Worm (Caenorhabditis elegans) whole organism, young adult: ENCODE measurements around the gene esyt-2.
A peak's percentile ranks its signal among the peaks of the same experiment; 100 is the strongest.

Experiments
- B0261.1 ChIP-seq: sonication (generic microtip); optimal IDR thresholded peaks from 2 replicates; lab custom pipeline; 2016; ENCODE audit warnings: mild to moderate bottlenecking, missing genetic modification characterization, moderate library complexity, missing compliant biosample characterization
- C17E4.6 ChIP-seq: fragments of 200-800 bp; sonication (Bioruptor generic); IDR thresholded peaks from 2 replicates; pipeline ENCODE4 v1.3.6; 2022; ENCODE audit warnings: missing genetic modification reagents, missing genetic modification characterization, missing compliant biosample characterization
- F39B2.1 ChIP-seq: fragments of 200-800 bp; sonication (Bioruptor generic); IDR thresholded peaks from 2 replicates; pipeline ENCODE4 v1.3.6; 2022; ENCODE audit warnings: missing genetic modification reagents, missing genetic modification characterization, missing compliant biosample characterization
- F52B5.7 ChIP-seq: sonication (generic microtip); optimal IDR thresholded peaks from 2 replicates; lab custom pipeline; 2016; ENCODE audit warnings: mild to moderate bottlenecking, missing genetic modification characterization, missing compliant biosample characterization
- F57C9.4 ChIP-seq: sonication (generic microtip); optimal IDR thresholded peaks from 2 replicates; lab custom pipeline; 2017; ENCODE audit warnings: mild to moderate bottlenecking, missing genetic modification characterization, missing compliant biosample characterization
- K12H6.12 ChIP-seq: fragments of 200-800 bp; sonication (Bioruptor generic); optimal IDR thresholded peaks from 2 replicates; lab custom pipeline; 2018; ENCODE audit warnings: mild to moderate bottlenecking, missing genetic modification characterization, missing compliant biosample characterization
- Y56A3A.18 ChIP-seq: fragments of 200-800 bp; sonication (Bioruptor generic); IDR thresholded peaks from 2 replicates; pipeline ENCODE4 v1.3.6; 2022; ENCODE audit warnings: missing genetic modification reagents, missing genetic modification characterization, missing compliant biosample characterization
- Y67H2A.10 ChIP-seq: fragments of 200-800 bp; sonication (Bioruptor generic); conservative IDR thresholded peaks from 2 replicates; pipeline ENCODE4 v1.3.6; 2022; ENCODE audit warnings: missing genetic modification reagents, missing genetic modification characterization, missing compliant biosample characterization
- ZK185.1 ChIP-seq: sonication (generic microtip); optimal IDR thresholded peaks from 2 replicates; lab custom pipeline; 2016; ENCODE audit warnings: mild to moderate bottlenecking, missing genetic modification characterization, missing compliant biosample characterization; ENCODE audit not compliant: poor library complexity, severe bottlenecking
- aptf-2 ChIP-seq: fragments of 200-800 bp; sonication (Bioruptor generic); conservative IDR thresholded peaks from 2 replicates; pipeline ENCODE4 v1.3.6; 2022; ENCODE audit warnings: missing genetic modification reagents, missing genetic modification characterization, missing compliant biosample characterization
- aptf-3 ChIP-seq: fragments of 200-800 bp; sonication (Bioruptor generic); IDR thresholded peaks from 2 replicates; pipeline ENCODE4 v1.3.6; 2022; ENCODE audit warnings: missing genetic modification characterization, missing compliant biosample characterization
- athp-1 ChIP-seq: sonication (generic microtip); optimal IDR thresholded peaks from 2 replicates; lab custom pipeline; 2017; ENCODE audit warnings: mild to moderate bottlenecking, missing genetic modification characterization, missing compliant biosample characterization
- attf-3 ChIP-seq: fragments of 200-800 bp; sonication (Bioruptor generic); conservative IDR thresholded peaks from 2 replicates; pipeline ENCODE4 v1.3.6; 2022; ENCODE audit warnings: missing genetic modification reagents, missing genetic modification characterization, missing compliant biosample characterization
- attf-5 ChIP-seq: fragments of 200-800 bp; sonication (Bioruptor generic); optimal IDR thresholded peaks from 2 replicates; lab custom pipeline; 2018; ENCODE audit warnings: mild to moderate bottlenecking, missing genetic modification characterization, missing compliant biosample characterization
- cebp-2 ChIP-seq: fragments of 200-800 bp; sonication (Bioruptor generic); IDR thresholded peaks from 2 replicates; pipeline ENCODE4 v1.3.6; 2022; ENCODE audit warnings: missing genetic modification characterization, missing compliant biosample characterization
- ceh-40 ChIP-seq: fragments of 200-800 bp; sonication (Bioruptor generic); IDR thresholded peaks from 2 replicates; pipeline ENCODE4 v1.3.6; 2022; ENCODE audit warnings: missing genetic modification characterization, missing compliant biosample characterization
- ceh-79 ChIP-seq: sonication (generic microtip); optimal IDR thresholded peaks from 2 replicates; lab custom pipeline; 2017; ENCODE audit warnings: mild to moderate bottlenecking, missing genetic modification characterization, missing compliant biosample characterization
- ceh-91 ChIP-seq: fragments of 200-800 bp; sonication (Bioruptor generic); IDR thresholded peaks from 2 replicates; pipeline ENCODE4 v1.3.6; 2022; ENCODE audit warnings: missing genetic modification reagents, missing genetic modification characterization, missing compliant biosample characterization
- dox-1 ChIP-seq: fragments of 200-800 bp; sonication (Bioruptor generic); IDR thresholded peaks from 2 replicates; pipeline ENCODE4 v1.3.6; 2022; ENCODE audit warnings: missing genetic modification reagents, missing genetic modification characterization, missing compliant biosample characterization
- efl-1 ChIP-seq: fragments of 150-350 bp; optimal IDR thresholded peaks from 2 replicates; lab custom pipeline; 2014; ENCODE audit warnings: missing biosample characterization, missing genetic modification reagents, missing genetic modification characterization
- egl-44 ChIP-seq: fragments of 200-800 bp; sonication (Bioruptor generic); IDR thresholded peaks from 2 replicates; pipeline ENCODE4 v1.3.6; 2022; ENCODE audit warnings: missing genetic modification reagents, missing genetic modification characterization, missing compliant biosample characterization
- fkh-3 ChIP-seq: sonication (generic microtip); optimal IDR thresholded peaks from 2 replicates; lab custom pipeline; 2016; ENCODE audit warnings: mild to moderate bottlenecking, missing genetic modification characterization, missing compliant biosample characterization
- hlh-26 ChIP-seq: fragments of 200-800 bp; sonication (Bioruptor generic); conservative IDR thresholded peaks from 2 replicates; pipeline ENCODE4 v1.3.6; 2022; ENCODE audit warnings: missing genetic modification reagents, missing genetic modification characterization, missing compliant biosample characterization
- hsf-1 ChIP-seq: fragments of 200-800 bp; sonication (Bioruptor generic); IDR thresholded peaks from 2 replicates; pipeline ENCODE4 v1.3.6; 2022; ENCODE audit warnings: missing genetic modification reagents, missing genetic modification characterization, missing compliant biosample characterization
- lag-1 ChIP-seq: fragments of 200-800 bp; sonication (Bioruptor generic); IDR thresholded peaks from 2 replicates; pipeline ENCODE4 v1.3.6; 2022; ENCODE audit warnings: missing genetic modification reagents, missing genetic modification characterization, missing compliant biosample characterization
- let-526 ChIP-seq: fragments of 200-800 bp; sonication (Bioruptor generic); IDR thresholded peaks from 2 replicates; pipeline ENCODE4 v1.3.6; 2022; ENCODE audit warnings: missing genetic modification reagents, missing genetic modification characterization, missing compliant biosample characterization
- lin-35 ChIP-seq, 3 experiments: fragments of 150-350 bp in 2 of 3; sonication (generic microtip) in 1 of 3; optimal IDR thresholded peaks; 2 replicates each; lab custom pipeline; 2014 to 2018; ENCODE audit warnings: missing biosample characterization in 3 of 3, missing genetic modification characterization in 3 of 3, missing genetic modification reagents in 3 of 3
- lin-40 ChIP-seq: sonication (generic microtip); optimal IDR thresholded peaks from 2 replicates; lab custom pipeline; 2016; ENCODE audit warnings: missing genetic modification characterization, mild to moderate bottlenecking, missing compliant biosample characterization, missing genotype, missing genetic modification reagents
- madf-10 ChIP-seq: sonication (generic microtip); optimal IDR thresholded peaks from 2 replicates; lab custom pipeline; 2016; ENCODE audit warnings: mild to moderate bottlenecking, missing genetic modification characterization, missing compliant biosample characterization
- madf-3 ChIP-seq: fragments of 200-800 bp; sonication (Bioruptor generic); IDR thresholded peaks from 2 replicates; pipeline ENCODE4 v1.3.6; 2022; ENCODE audit warnings: missing genetic modification reagents, missing genetic modification characterization, missing compliant biosample characterization
- madf-8 ChIP-seq: fragments of 200-800 bp; sonication (Bioruptor generic); conservative IDR thresholded peaks from 2 replicates; pipeline ENCODE4 v1.3.6; 2022; ENCODE audit warnings: missing genetic modification reagents, missing genetic modification characterization, missing compliant biosample characterization
- mcd-1 ChIP-seq: fragments of 200-800 bp; sonication (Bioruptor generic); IDR thresholded peaks from 2 replicates; pipeline ENCODE4 v1.3.6; 2022; ENCODE audit warnings: missing genetic modification reagents, missing genetic modification characterization, missing compliant biosample characterization
- mes-4 ChIP-seq: sonication (generic microtip); optimal IDR thresholded peaks from 2 replicates; lab custom pipeline; 2016; ENCODE audit warnings: missing genotype, missing genetic modification characterization, missing compliant biosample characterization
- nfya-2 ChIP-seq: fragments of 200-800 bp; sonication (Bioruptor generic); IDR thresholded peaks from 2 replicates; pipeline ENCODE4 v1.3.6; 2022; ENCODE audit warnings: missing genetic modification reagents, missing genetic modification characterization, missing compliant biosample characterization
- nfyb-1 ChIP-seq: fragments of 200-800 bp; sonication (Bioruptor generic); IDR thresholded peaks from 2 replicates; pipeline ENCODE4 v1.3.6; 2022; ENCODE audit warnings: missing genetic modification reagents, missing genetic modification characterization, missing compliant biosample characterization
- nhr-179 ChIP-seq: sonication (generic microtip); optimal IDR thresholded peaks from 2 replicates; lab custom pipeline; 2016; ENCODE audit warnings: mild to moderate bottlenecking, missing genetic modification characterization, missing compliant biosample characterization
- nhr-80 ChIP-seq: sonication (generic microtip); optimal IDR thresholded peaks from 2 replicates; lab custom pipeline; 2016; ENCODE audit warnings: missing genetic modification characterization, missing compliant biosample characterization
- pbrm-1 ChIP-seq: fragments of 200-800 bp; sonication (Bioruptor generic); IDR thresholded peaks from 2 replicates; pipeline ENCODE4 v1.3.6; 2022; ENCODE audit warnings: missing genetic modification reagents, missing genetic modification characterization, missing compliant biosample characterization
- pha-4 ChIP-seq: fragments of 150-350 bp; sonication (generic microtip); optimal IDR thresholded peaks from 2 replicates; lab custom pipeline; 2014; ENCODE audit warnings: missing biosample characterization, missing genetic modification reagents, missing genetic modification characterization
- rec-8 ChIP-seq, 2 experiments: sonication (generic microtip); optimal IDR thresholded peaks; 2 replicates each; lab custom pipeline; 2016; ENCODE audit warnings: mild to moderate bottlenecking in 2 of 2, missing genetic modification characterization in 2 of 2, missing genetic modification reagents in 2 of 2, missing genotype in 2 of 2, missing biosample characterization in 1 of 2, missing compliant biosample characterization in 1 of 2, moderate library complexity in 1 of 2
- sdz-38 ChIP-seq: sonication (generic microtip); optimal IDR thresholded peaks from 2 replicates; lab custom pipeline; 2016; ENCODE audit warnings: missing genotype, missing genetic modification characterization, missing compliant biosample characterization
- sea-2 ChIP-seq: fragments of 200-800 bp; sonication (Bioruptor generic); IDR thresholded peaks from 2 replicates; pipeline ENCODE4 v1.3.6; 2022; ENCODE audit warnings: missing genetic modification characterization, missing compliant biosample characterization
- snpc-1.1 ChIP-seq: sonication (generic microtip); optimal IDR thresholded peaks from 2 replicates; lab custom pipeline; 2017; ENCODE audit warnings: missing genetic modification characterization, mild to moderate bottlenecking, missing compliant biosample characterization, antibody characterized with exemption, moderate library complexity, missing genotype, missing genetic modification reagents; ENCODE audit not compliant: insufficient read depth
- snpc-4 ChIP-seq, 5 experiments: fragments of 150-350 bp in 1 of 5; sonication (generic microtip) in 4 of 5; optimal IDR thresholded peaks; 2 replicates each; lab custom pipeline; 2014 to 2018; ENCODE audit warnings: missing genetic modification characterization in 5 of 5, missing biosample characterization in 3 of 5, antibody characterized with exemption in 2 of 5, mild to moderate bottlenecking in 2 of 5, missing compliant biosample characterization in 2 of 5, missing genotype in 2 of 5, moderate library complexity in 2 of 5, missing genetic modification reagents in 1 of 5
- somi-1 ChIP-seq: fragments of 200-800 bp; sonication (Bioruptor generic); optimal IDR thresholded peaks from 2 replicates; lab custom pipeline; 2018; ENCODE audit warnings: mild to moderate bottlenecking, missing genetic modification characterization, missing compliant biosample characterization
- tbx-9 ChIP-seq: sonication (generic microtip); optimal IDR thresholded peaks from 2 replicates; lab custom pipeline; 2016; ENCODE audit warnings: borderline replicate concordance, missing genetic modification characterization, inconsistent platforms, missing compliant biosample characterization
- ztf-3 ChIP-seq: fragments of 200-800 bp; sonication (Bioruptor generic); optimal IDR thresholded peaks from 2 replicates; lab custom pipeline; 2018; ENCODE audit warnings: mild to moderate bottlenecking, missing genetic modification characterization, missing compliant biosample characterization

The esyt-2 gene

ce11 chrIII:6198378-6199234 is 32.2 kb downstream of the esyt-2 start, which contains the start of the genes C23G10.7 and rpn-2:
TSS of gene C23G10.7 (minus strand) at chrIII:6198414.
TSS of gene rpn-2 (plus strand) at chrIII:6199184.
- TF ChIP-seq let-526, result no peak
- TF ChIP-seq hlh-26 (GFP tag; lab: Robert Waterston, UW), result no peak
- peak; percentile 22 for TF ChIP-seq nhr-80 (tag; lab: Kevin White, UChicago)
- TF ChIP-seq madf-10 (tag; lab: Kevin White, UChicago), result no peak
- TF ChIP-seq lin-35 (GFP tag; optimal IDR thresholded peaks at IDR 0.05; lab: Kevin White, UChicago), result peak in 1 of 3 experiments; percentile 80
- TF ChIP-seq Y67H2A.10 (GFP tag; lab: Robert Waterston, UW), result no peak
- TF ChIP-seq snpc-1.1 (tag; lab: Kevin White, UChicago), result peak; percentile 51
- TF ChIP-seq egl-44 (GFP tag; lab: Robert Waterston, UW), result no peak
- peak; percentile 88 for TF ChIP-seq efl-1
- no peak for TF ChIP-seq cebp-2
- no peak for TF ChIP-seq fkh-3 (tag; lab: Kevin White, UChicago)
- TF ChIP-seq hsf-1, result peak; percentile 98
- no peak for TF ChIP-seq mes-4 (tag; lab: Kevin White, UChicago)
- peak; percentile 28 for TF ChIP-seq K12H6.12 (tag; lab: Kevin White, UChicago)
- TF ChIP-seq aptf-2, result no peak
- no peak for TF ChIP-seq B0261.1 (tag; lab: Kevin White, UChicago)
- peak; percentile 89 for TF ChIP-seq dox-1 (GFP tag; lab: Robert Waterston, UW)
- no peak for TF ChIP-seq madf-3 (GFP tag; lab: Robert Waterston, UW)
- TF ChIP-seq ceh-79, result no peak
- TF ChIP-seq F39B2.1, result no peak
- peak; percentile 66 for TF ChIP-seq madf-8
- TF ChIP-seq pbrm-1, result 0 out of 2 replicates have a peak, but pooled peaks have one; percentile 46
- TF ChIP-seq nfya-2 (GFP tag; lab: Robert Waterston, UW), result no peak
- peak; percentile 47; the same call in 1 of the 2 replicates for TF ChIP-seq attf-3 (GFP tag; lab: Robert Waterston, UW)
- TF ChIP-seq sdz-38 (tag; lab: Kevin White, UChicago), result no peak
- peak; percentile 72 for TF ChIP-seq mcd-1 (GFP tag; lab: Robert Waterston, UW)
- no peak for TF ChIP-seq C17E4.6 (GFP tag; lab: Robert Waterston, UW)
- TF ChIP-seq ceh-40, result no peak
- no peak for TF ChIP-seq Y56A3A.18 (GFP tag; lab: Robert Waterston, UW)
- no peak for TF ChIP-seq sea-2 (GFP tag; lab: Robert Waterston, UW)
- no peak for TF ChIP-seq somi-1 (GFP tag; lab: Kevin White, UChicago)
- no peak for TF ChIP-seq tbx-9
- TF ChIP-seq ceh-91 (GFP tag; lab: Robert Waterston, UW), result peak; percentile 60
- TF ChIP-seq ztf-3 (GFP tag; lab: Kevin White, UChicago), result no peak
- no peak for TF ChIP-seq aptf-3 (GFP tag; lab: Robert Waterston, UW)
- peak; percentile 1 for TF ChIP-seq snpc-4 (GFP tag; optimal IDR thresholded peaks at IDR 0.05; lab: Kevin White, UChicago)
- peak in 1 of 4 experiments; percentile 60 for TF ChIP-seq snpc-4 (tag; optimal IDR thresholded peaks at IDR 0.05; lab: Kevin White, UChicago)
- TF ChIP-seq lag-1 (GFP tag; lab: Robert Waterston, UW), result no peak
- TF ChIP-seq F57C9.4, result no peak
- TF ChIP-seq attf-5 (GFP tag; lab: Kevin White, UChicago), result peak; percentile 53
- TF ChIP-seq pha-4 (tag; lab: Kevin White, UChicago), result no peak
- TF ChIP-seq ZK185.1 (tag; lab: Kevin White, UChicago), result no peak
- TF ChIP-seq athp-1, result peak; percentile 41
- TF ChIP-seq F52B5.7 (tag; lab: Kevin White, UChicago), result no peak
- TF ChIP-seq nhr-179 (tag; lab: Kevin White, UChicago), result no peak
- no peak for TF ChIP-seq nfyb-1 (GFP tag; lab: Robert Waterston, UW)
- no peak for TF ChIP-seq rec-8 (tag; optimal IDR thresholded peaks at IDR 0.05; lab: Kevin White, UChicago)
- TF ChIP-seq lin-40, result peak; percentile 64
